Fruit fly (Drosophila melanogaster): Measurements from ENCODE around the gene CG34043.
A peak's percentile ranks its signal among the peaks of the same experiment; 100 is the strongest.

The CG34043 gene

DNA sequence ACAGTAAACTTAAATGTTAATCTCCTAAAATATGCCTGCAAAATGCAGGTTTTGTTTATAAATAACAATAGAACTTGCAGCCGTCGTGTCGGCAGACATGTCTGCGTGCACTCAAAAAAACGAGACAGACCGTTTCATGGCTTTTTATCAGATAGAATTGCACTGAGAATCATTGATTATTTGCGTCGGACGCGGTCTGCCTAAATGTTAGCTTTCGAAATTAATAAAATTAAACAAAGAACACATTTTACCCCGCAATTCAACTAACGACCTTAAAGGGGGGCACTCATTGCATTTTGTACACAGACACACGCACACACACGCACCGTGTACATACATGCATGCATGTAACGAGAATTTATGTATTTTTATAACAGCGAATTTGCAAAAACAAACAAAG, 3.8 kb downstream of the CG34043 start (continued):
- TF ChIP-seq Hsf (GFP tag; optimal IDR thresholded peaks at IDR 0.05), result no peak
- TF ChIP-seq CG7786 (GFP tag; optimal IDR thresholded peaks at IDR 0.05), result peak; percentile 7
- TF ChIP-seq CG1603 (tag; optimal IDR thresholded peaks at IDR 0.05), result peak; percentile 65
- no peak for TF ChIP-seq run (tag; optimal IDR thresholded peaks at IDR 0.05)
- TF ChIP-seq Max (GFP tag; optimal IDR thresholded peaks at IDR 0.05), result no peak
- TF ChIP-seq Ssrp (tag; optimal IDR thresholded peaks at IDR 0.05), result no peak
- TF ChIP-seq lola (GFP tag; optimal IDR thresholded peaks at IDR 0.05), result no peak
- TF ChIP-seq dysf (GFP tag; IDR thresholded peaks at IDR 0.05), result no peak
- no peak for TF ChIP-seq Hr39 (optimal IDR thresholded peaks at IDR 0.05)
- peak; percentile 14; the same call in 1 of the 2 replicates for TF ChIP-seq Xrp1 (GFP tag; IDR thresholded peaks at IDR 0.05)
- no peak for TF ChIP-seq Sin3A (optimal IDR thresholded peaks at IDR 0.05)
- peak; percentile 1 for TF ChIP-seq en (GFP tag; optimal IDR thresholded peaks at IDR 0.05)
- no peak for TF ChIP-seq Eip74EF (GFP tag; optimal IDR thresholded peaks at IDR 0.05)
- TF ChIP-seq CG13123 (GFP tag; optimal IDR thresholded peaks at IDR 0.05), result no peak
- TF ChIP-seq Neu2 (GFP tag; optimal IDR thresholded peaks at IDR 0.05; ENCODE audit: borderline replicate concordance), result no peak
- TF ChIP-seq Poxn (GFP tag; IDR thresholded peaks at IDR 0.05), result no peak
- TF ChIP-seq sens (GFP tag), result peak; percentile 93
- no peak for TF ChIP-seq CG10209 (GFP tag; optimal IDR thresholded peaks at IDR 0.05)
- TF ChIP-seq ems (GFP tag; optimal IDR thresholded peaks at IDR 0.05), result no peak
- no peak for TF ChIP-seq crol (GFP tag; IDR thresholded peaks at IDR 0.05)
- TF ChIP-seq Drgx (GFP tag; IDR thresholded peaks at IDR 0.05), result peak; percentile 63
- no peak for TF ChIP-seq lab (GFP tag; optimal IDR thresholded peaks at IDR 0.05)
- no peak for TF ChIP-seq Optix (GFP tag; IDR thresholded peaks at IDR 0.05)
- no peak for TF ChIP-seq chif (GFP tag; optimal IDR thresholded peaks at IDR 0.05)
- no peak for TF ChIP-seq CG15269 (tag; optimal IDR thresholded peaks at IDR 0.05)
- no peak for TF ChIP-seq Hmx (GFP tag; optimal IDR thresholded peaks at IDR 0.05)
- peak; percentile 18 for TF ChIP-seq CG3407 (GFP tag; optimal IDR thresholded peaks at IDR 0.05)
- no peak for TF ChIP-seq bbx (GFP tag; IDR thresholded peaks at IDR 0.05; ENCODE audit: partially characterized antibody)
- TF ChIP-seq CG17612 (GFP tag; IDR thresholded peaks at IDR 0.05), result no peak
- peak in 1 of 2 experiments; percentile 81 for TF ChIP-seq eve (GFP tag; optimal IDR thresholded peaks at IDR 0.05)
- TF ChIP-seq CG7357 (GFP tag; IDR thresholded peaks at IDR 0.05), result 0 out of 3 replicates have a peak, but pooled peaks have one; percentile 13
- TF ChIP-seq phol (tag; optimal IDR thresholded peaks at IDR 0.05), result peak; percentile 28
- TF ChIP-seq CG18619 (GFP tag; optimal IDR thresholded peaks at IDR 0.05), result no peak
- no peak for TF ChIP-seq CG7839 (tag; optimal IDR thresholded peaks at IDR 0.05)
- peak; percentile 28; the same call in 1 of the 2 replicates for TF ChIP-seq CG14014 (GFP tag; IDR thresholded peaks at IDR 0.05)
- no peak for TF ChIP-seq CG8388 (GFP tag; optimal IDR thresholded peaks at IDR 0.05)
- no peak for TF ChIP-seq Dll (GFP tag; IDR thresholded peaks at IDR 0.05; ENCODE audit: partially characterized antibody)
- TF ChIP-seq klu (GFP tag; IDR thresholded peaks at IDR 0.05), result no peak
- no peak for TF ChIP-seq Mad (GFP tag; optimal IDR thresholded peaks at IDR 0.05)
- TF ChIP-seq CG9609 (GFP tag; optimal IDR thresholded peaks at IDR 0.05), result peak; percentile 13
- TF ChIP-seq E2f1 (GFP tag; IDR thresholded peaks at IDR 0.05), result peak; percentile 38; the same call in 1 of the 2 replicates
- no peak for TF ChIP-seq HLH54F (GFP tag; optimal IDR thresholded peaks at IDR 0.05)
- no peak for TF ChIP-seq odd (GFP tag; optimal IDR thresholded peaks at IDR 0.05)
- TF ChIP-seq h (optimal IDR thresholded peaks at IDR 0.05), result no peak
- no peak for TF ChIP-seq stc (GFP tag; IDR thresholded peaks at IDR 0.05)
- peak; percentile 39 for TF ChIP-seq Xbp1 (GFP tag; optimal IDR thresholded peaks at IDR 0.05)
- no peak for TF ChIP-seq CG17912 (GFP tag; optimal IDR thresholded peaks at IDR 0.05)
- TF ChIP-seq cg (GFP tag; optimal IDR thresholded peaks at IDR 0.05), result peak; percentile 92
- TF ChIP-seq CG8478 (optimal IDR thresholded peaks at IDR 0.05), result no peak
- no peak for TF ChIP-seq CG6683 (GFP tag; optimal IDR thresholded peaks at IDR 0.05)
- no peak for TF ChIP-seq Fer1 (GFP tag; optimal IDR thresholded peaks at IDR 0.05)
- no peak for TF ChIP-seq usp (GFP tag; optimal IDR thresholded peaks at IDR 0.05)
- TF ChIP-seq kay (GFP tag; optimal IDR thresholded peaks at IDR 0.05), result no peak
